Worm (Caenorhabditis elegans) whole organism, late embryonic: ENCODE data around the gene rfc-1.

Experiments
- T23F11.4 ChIP-seq: fragments of 200-800 bp; sonication (Bioruptor generic); optimal IDR thresholded peaks from 2 replicates; lab custom pipeline; 2018; ENCODE audit warnings: mild to moderate bottlenecking, missing genetic modification characterization, missing compliant biosample characterization
- ahr-1 ChIP-seq: sonication (generic microtip); optimal IDR thresholded peaks from 2 replicates; lab custom pipeline; 2016; ENCODE audit warnings: missing genetic modification characterization, missing compliant biosample characterization
- ama-1 ChIP-seq: fragments of 150-350 bp; optimal IDR thresholded peaks from 2 replicates; lab custom pipeline; 2014
- ceh-14 ChIP-seq: sonication (generic microtip); optimal IDR thresholded peaks from 2 replicates; lab custom pipeline; 2016; ENCODE audit warnings: missing genotype, missing genetic modification characterization, missing compliant biosample characterization
- ceh-18 ChIP-seq: sonication (generic microtip); optimal IDR thresholded peaks from 2 replicates; lab custom pipeline; 2016; ENCODE audit warnings: missing genetic modification characterization, missing compliant biosample characterization
- ceh-19 ChIP-seq: fragments of 200-800 bp; sonication (Bioruptor generic); optimal IDR thresholded peaks from 2 replicates; lab custom pipeline; 2018; ENCODE audit warnings: mild to moderate bottlenecking, missing genetic modification characterization, missing compliant biosample characterization
- ceh-30 ChIP-seq: fragments of 150-350 bp; optimal IDR thresholded peaks from 2 replicates; lab custom pipeline; 2014; ENCODE audit warnings: missing biosample characterization, missing genetic modification characterization
- ceh-31 ChIP-seq: sonication (generic microtip); optimal IDR thresholded peaks from 2 replicates; lab custom pipeline; 2016; ENCODE audit warnings: missing genetic modification characterization, missing compliant biosample characterization
- ceh-48 ChIP-seq: sonication (generic microtip); optimal IDR thresholded peaks from 2 replicates; lab custom pipeline; 2016; ENCODE audit warnings: missing genetic modification characterization, inconsistent platforms, missing compliant biosample characterization
- ceh-9 ChIP-seq: sonication (generic microtip); optimal IDR thresholded peaks from 2 replicates; lab custom pipeline; 2016; ENCODE audit warnings: mild to moderate bottlenecking, missing genetic modification characterization, inconsistent platforms, missing compliant biosample characterization
- che-1 ChIP-seq: sonication (generic microtip); optimal IDR thresholded peaks from 2 replicates; lab custom pipeline; 2016; ENCODE audit warnings: mild to moderate bottlenecking, missing genetic modification characterization, missing compliant biosample characterization
- dmd-4 ChIP-seq: sonication (generic microtip); optimal IDR thresholded peaks from 2 replicates; lab custom pipeline; 2016; ENCODE audit warnings: borderline replicate concordance, missing genetic modification characterization, missing compliant biosample characterization
- dve-1 ChIP-seq: sonication (generic microtip); optimal IDR thresholded peaks from 2 replicates; lab custom pipeline; 2017; ENCODE audit warnings: antibody characterized with exemption, mild to moderate bottlenecking, missing genetic modification characterization, missing compliant biosample characterization
- ets-4 ChIP-seq: sonication (generic microtip); optimal IDR thresholded peaks from 2 replicates; lab custom pipeline; 2016; ENCODE audit warnings: missing genetic modification characterization, missing compliant biosample characterization
- eyg-1 ChIP-seq: sonication (generic microtip); optimal IDR thresholded peaks from 2 replicates; lab custom pipeline; 2016; ENCODE audit warnings: missing genotype, missing genetic modification characterization, missing compliant biosample characterization
- fax-1 ChIP-seq: sonication (generic microtip); optimal IDR thresholded peaks from 2 replicates; lab custom pipeline; 2016; ENCODE audit warnings: missing genotype, missing genetic modification characterization, missing compliant biosample characterization
- fkh-6 ChIP-seq: sonication (generic microtip); optimal IDR thresholded peaks from 2 replicates; lab custom pipeline; 2016; ENCODE audit warnings: missing genetic modification characterization, missing compliant biosample characterization
- gmeb-2 ChIP-seq: sonication (generic microtip); optimal IDR thresholded peaks from 2 replicates; lab custom pipeline; 2016; ENCODE audit warnings: missing genetic modification characterization, inconsistent platforms, missing compliant biosample characterization
- hlh-15 ChIP-seq: sonication (generic microtip); optimal IDR thresholded peaks from 2 replicates; lab custom pipeline; 2016; ENCODE audit warnings: missing genetic modification characterization, missing compliant biosample characterization
- hlh-30 ChIP-seq: sonication (generic microtip); optimal IDR thresholded peaks from 2 replicates; lab custom pipeline; 2017; ENCODE audit warnings: antibody characterized with exemption, missing genetic modification characterization, missing compliant biosample characterization; ENCODE audit not compliant: insufficient read depth
- hlh-6 ChIP-seq: sonication (generic microtip); optimal IDR thresholded peaks from 2 replicates; lab custom pipeline; 2016; ENCODE audit warnings: missing genotype, missing genetic modification characterization, missing compliant biosample characterization
- hlh-8 ChIP-seq: sonication (generic microtip); optimal IDR thresholded peaks from 2 replicates; lab custom pipeline; 2016; ENCODE audit warnings: missing genotype, missing genetic modification characterization, missing compliant biosample characterization
- lim-6 ChIP-seq: sonication (generic microtip); optimal IDR thresholded peaks from 2 replicates; lab custom pipeline; 2016; ENCODE audit warnings: missing genetic modification characterization, missing compliant biosample characterization
- lin-11 ChIP-seq: fragments of 200-800 bp; sonication (Bioruptor generic); optimal IDR thresholded peaks from 2 replicates; lab custom pipeline; 2018; ENCODE audit warnings: mild to moderate bottlenecking, missing genetic modification characterization, missing compliant biosample characterization
- madf-2 ChIP-seq: sonication (generic microtip); optimal IDR thresholded peaks from 2 replicates; lab custom pipeline; 2017; ENCODE audit warnings: missing genetic modification characterization, missing compliant biosample characterization
- mec-3 ChIP-seq: sonication (generic microtip); optimal IDR thresholded peaks from 2 replicates; lab custom pipeline; 2016; ENCODE audit warnings: borderline replicate concordance, missing genetic modification characterization, missing compliant biosample characterization
- pag-3 ChIP-seq: sonication (generic microtip); optimal IDR thresholded peaks from 2 replicates; lab custom pipeline; 2016; ENCODE audit warnings: missing compliant biosample characterization, missing genetic modification characterization, borderline replicate concordance
- rnt-1 ChIP-seq: sonication (generic microtip); optimal IDR thresholded peaks from 2 replicates; lab custom pipeline; 2016; ENCODE audit warnings: missing genetic modification characterization, missing compliant biosample characterization
- sdc-2 ChIP-seq: sonication (generic microtip); optimal IDR thresholded peaks from 2 replicates; lab custom pipeline; 2016; ENCODE audit warnings: missing genotype, missing genetic modification characterization, missing compliant biosample characterization
- unc-42 ChIP-seq: sonication (generic microtip); optimal IDR thresholded peaks from 2 replicates; lab custom pipeline; 2016; ENCODE audit warnings: missing genotype, missing genetic modification characterization, missing compliant biosample characterization
- unc-55 ChIP-seq: sonication (generic microtip); optimal IDR thresholded peaks from 2 replicates; lab custom pipeline; 2017; ENCODE audit warnings: missing biosample characterization, missing genetic modification reagents, missing genetic modification characterization
- unc-86 ChIP-seq: sonication (generic microtip); optimal IDR thresholded peaks from 2 replicates; lab custom pipeline; 2016; ENCODE audit warnings: missing genetic modification characterization, missing compliant biosample characterization
- zip-5 ChIP-seq: sonication (generic microtip); optimal IDR thresholded peaks from 2 replicates; lab custom pipeline; 2016; ENCODE audit warnings: missing genetic modification characterization, missing compliant biosample characterization
- ztf-16 ChIP-seq: sonication (generic microtip); optimal IDR thresholded peaks from 2 replicates; lab custom pipeline; 2017; ENCODE audit warnings: missing genetic modification characterization, missing compliant biosample characterization

rfc-1 gene

ce11 chrV:14633319-14633718 lies 12.5 kb downstream of the rfc-1 start:
- TF ChIP-seq rnt-1 (no peak), pag-3 (tag; lab: Kevin White, UChicago) (no peak)

ce11 chrV:14631588-14631987 lies 14.2 kb downstream of the rfc-1 start, which contains the start of gene F43D2.3:
F43D2.3 (plus strand) TSS chrV:14631888.
- no peak for TF ChIP-seq gmeb-2 (tag; lab: Kevin White, UChicago)
- no peak for TF ChIP-seq lin-11
- TF ChIP-seq lim-6 (tag; lab: Kevin White, UChicago), result no peak
- no peak for TF ChIP-seq ceh-48
- TF ChIP-seq ets-4 (tag; lab: Kevin White, UChicago), result no peak
- TF ChIP-seq ama-1, result no peak
- no peak for TF ChIP-seq T23F11.4 (GFP tag; lab: Kevin White, UChicago)
- TF ChIP-seq madf-2, result no peak
- TF ChIP-seq, all 69 proteins: peak for 0

ce11 chrV:14625662-14626061 lies 20.1 kb downstream of the rfc-1 start:
- TF ChIP-seq unc-86 (tag; lab: Kevin White, UChicago), result no peak
- no peak for TF ChIP-seq ahr-1 (tag; lab: Kevin White, UChicago)
- TF ChIP-seq ceh-19 (GFP tag; lab: Kevin White, UChicago), result no peak
- peak; percentile 34 for TF ChIP-seq rnt-1
- peak; percentile 16 for TF ChIP-seq ceh-18 (tag; lab: Kevin White, UChicago)
- TF ChIP-seq unc-55 (GFP tag; lab: Kevin White, UChicago), result peak; percentile 85
- no peak for TF ChIP-seq dve-1 (tag; lab: Kevin White, UChicago)
- TF ChIP-seq ztf-16 (tag; lab: Kevin White, UChicago), result no peak
- no peak for TF ChIP-seq zip-5 (tag; lab: Kevin White, UChicago)
- no peak for TF ChIP-seq hlh-6 (tag; lab: Kevin White, UChicago)

- no peak for TF ChIP-seq sdc-2 (tag; lab: Kevin White, UChicago)
- TF ChIP-seq eyg-1 (tag; lab: Kevin White, UChicago), result no peak
- TF ChIP-seq dve-1 (tag; lab: Kevin White, UChicago), result no peak
- no peak for TF ChIP-seq fkh-6 (tag; lab: Kevin White, UChicago)
- TF ChIP-seq ets-4 (tag; lab: Kevin White, UChicago), result no peak
- TF ChIP-seq hlh-6 (tag; lab: Kevin White, UChicago), result no peak
- no peak for TF ChIP-seq ceh-18 (tag; lab: Kevin White, UChicago)
- no peak for TF ChIP-seq dmd-4 (tag; lab: Kevin White, UChicago)
- TF ChIP-seq lin-11, result no peak
- TF ChIP-seq hlh-8 (tag; lab: Kevin White, UChicago), result no peak
- no peak for TF ChIP-seq mec-3 (tag; lab: Kevin White, UChicago)
- TF ChIP-seq hlh-15 (tag; lab: Kevin White, UChicago), result no peak
- no peak for TF ChIP-seq hlh-30
- no peak for TF ChIP-seq ama-1
- TF ChIP-seq ceh-30 (tag; lab: Kevin White, UChicago), result no peak
- TF ChIP-seq fax-1 (tag; lab: Kevin White, UChicago), result no peak
- TF ChIP-seq madf-2, result no peak
- TF ChIP-seq, all 69 proteins: peak for 0
Measured at ce11 chrV:14620835-14621234, 24.9 kb downstream of the rfc-1 start, which contains the start of gene hot-1. hot-1 (plus strand) TSS chrV:14621135.

- peak; percentile 74 for TF ChIP-seq unc-42 (tag; lab: Kevin White, UChicago)
- TF ChIP-seq ceh-14 (tag; lab: Kevin White, UChicago), result no peak
- TF ChIP-seq ceh-9 (tag; lab: Kevin White, UChicago), result no peak
Measured at ce11 chrV:14620311-14620710, 25.5 kb downstream of the rfc-1 start.

ce11 chrV:14617711-14618110 lies 28.1 kb downstream of the rfc-1 start:
- peak; percentile 86 for TF ChIP-seq ceh-31 (tag; lab: Kevin White, UChicago)
- no peak for TF ChIP-seq che-1 (tag; lab: Kevin White, UChicago)
- TF ChIP-seq unc-42 (tag; lab: Kevin White, UChicago), result peak; percentile 87
- TF ChIP-seq, all 69 proteins: peak for 2
